Worm (Caenorhabditis elegans) whole organism, midembryonic: Measurements from ENCODE around the gene dop-6.

Experiments used
- T22C8.4 ChIP-seq: fragments of 200-800 bp; sonication (Bioruptor generic); IDR thresholded peaks from 2 replicates; pipeline ENCODE4 v1.3.6; 2022; ENCODE audit warnings: missing genetic modification characterization, missing compliant biosample characterization
- cog-1 ChIP-seq: sonication (generic microtip); optimal IDR thresholded peaks from 2 replicates; lab custom pipeline; 2016; ENCODE audit warnings: missing genetic modification characterization, missing compliant biosample characterization
- flt-1 ChIP-seq: fragments of 200-800 bp; sonication (Bioruptor generic); IDR thresholded peaks from 2 replicates; pipeline ENCODE4 v1.3.6; 2022; ENCODE audit warnings: missing genetic modification characterization, missing compliant biosample characterization
- med-1 ChIP-seq: sonication (generic microtip); optimal IDR thresholded peaks from 2 replicates; lab custom pipeline; 2017; ENCODE audit warnings: missing genetic modification characterization, mild to moderate bottlenecking, missing compliant biosample characterization, antibody characterized with exemption, missing genetic modification reagents; ENCODE audit not compliant: insufficient read depth
- ref-1 ChIP-seq: fragments of 200-800 bp; sonication (Bioruptor generic); conservative IDR thresholded peaks from 2 replicates; pipeline ENCODE4 v1.3.6; 2022; ENCODE audit warnings: missing genetic modification reagents, missing genetic modification characterization, missing compliant biosample characterization
- tab-1 ChIP-seq: fragments of 200-800 bp; sonication (Bioruptor generic); IDR thresholded peaks from 2 replicates; pipeline ENCODE4 v1.3.6; 2022; ENCODE audit warnings: missing genetic modification characterization, missing compliant biosample characterization
- ztf-29 ChIP-seq: fragments of 200-800 bp; sonication (Bioruptor generic); IDR thresholded peaks from 2 replicates; pipeline ENCODE4 v1.3.6; 2022; ENCODE audit warnings: missing genetic modification reagents, missing genetic modification characterization, missing compliant biosample characterization

DNA sequence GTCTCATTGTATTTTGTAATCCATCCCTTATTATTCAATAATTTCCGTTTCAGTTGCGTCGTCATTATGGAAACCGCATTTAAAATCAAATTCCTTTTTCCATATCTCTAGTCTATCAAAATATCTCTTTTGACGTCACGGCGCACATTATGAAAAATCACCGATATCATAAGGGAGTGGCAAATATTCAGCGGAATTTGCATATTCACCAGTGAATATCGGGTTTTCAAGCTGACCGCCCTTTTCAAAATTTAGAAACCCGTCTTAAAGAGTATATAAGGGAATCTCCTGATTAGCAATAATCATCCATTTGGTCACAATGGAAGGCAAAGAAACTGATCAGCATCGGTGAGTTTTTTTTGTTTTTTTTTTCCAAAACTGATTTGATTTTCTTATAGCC lies 32.7 kb downstream of the dop-6 start, which contains the start of gene col-165:
- no peak for TF ChIP-seq cog-1 (tag; lab: Kevin White, UChicago)
- no peak for TF ChIP-seq tab-1 (GFP tag; lab: Robert Waterston, UW)
- no peak for TF ChIP-seq flt-1
- TF ChIP-seq med-1 (GFP tag; lab: Kevin White, UChicago): no peak
- TF ChIP-seq ref-1 (GFP tag; lab: Robert Waterston, UW): no peak
- TF ChIP-seq T22C8.4: no peak
- TF ChIP-seq ztf-29 (GFP tag; lab: Robert Waterston, UW): no peak
